Worm (Caenorhabditis elegans): Measurements from ENCODE around the gene T03F7.6.

- TF ChIP-seq snpc-4 (tag; optimal IDR thresholded peaks at IDR 0.05), result no peak
- no peak for TF ChIP-seq unc-62 (GFP tag; optimal IDR thresholded peaks at IDR 0.05)
- no peak for TF ChIP-seq sea-2 (GFP tag; optimal IDR thresholded peaks at IDR 0.05)
- TF ChIP-seq ceh-9 (tag; optimal IDR thresholded peaks at IDR 0.05), result no peak
- no peak for TF ChIP-seq ceh-82 (tag; optimal IDR thresholded peaks at IDR 0.05)
- TF ChIP-seq nfya-1 (tag; optimal IDR thresholded peaks at IDR 0.05; ENCODE audit: insufficient read depth), result no peak
- no peak for TF ChIP-seq ama-1 (optimal IDR thresholded peaks at IDR 0.05)
- TF ChIP-seq R02D3.7 (tag; optimal IDR thresholded peaks at IDR 0.05), result no peak
- no peak for TF ChIP-seq nhr-11 (tag; optimal IDR thresholded peaks at IDR 0.05)
These were observed 42.7 kb upstream of the T03F7.6 start for ce11 chrV:11251798-11252197.
